Worm (Caenorhabditis elegans) whole organism, late embryonic: Measurements from ENCODE around the gene mip-2.

Experiments used
- npax-4 ChIP-seq: sonication (generic microtip); optimal IDR thresholded peaks from 2 replicates; lab custom pipeline; 2016; ENCODE audit warnings: missing genetic modification characterization, missing compliant biosample characterization
- pag-3 ChIP-seq: sonication (generic microtip); optimal IDR thresholded peaks from 2 replicates; lab custom pipeline; 2016; ENCODE audit warnings: missing compliant biosample characterization, missing genetic modification characterization, borderline replicate concordance

DNA sequence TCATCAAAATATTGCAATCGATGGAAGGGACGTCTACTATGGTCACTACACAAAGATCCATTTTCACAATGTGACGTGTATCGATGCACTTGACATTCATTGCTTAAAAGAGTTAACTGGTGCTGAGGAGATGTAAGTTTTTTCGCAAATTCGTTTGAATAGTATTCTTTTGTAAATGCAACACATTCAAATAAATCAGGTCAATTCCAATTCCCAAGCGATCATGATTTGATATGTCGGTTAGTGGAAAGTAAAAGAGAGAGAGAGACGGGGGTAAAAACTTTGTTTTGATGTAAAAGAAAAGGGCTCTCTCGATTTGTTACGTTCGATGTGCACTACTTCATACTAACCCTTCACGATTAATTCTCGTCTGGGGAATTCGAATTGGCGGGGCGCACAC, 18.5 kb upstream of the mip-2 start:
- TF ChIP-seq pag-3 (tag; lab: Kevin White, UChicago) = no peak
- no peak for TF ChIP-seq npax-4 (tag; lab: Kevin White, UChicago)
